Worm (Caenorhabditis elegans) whole organism, mixed stage, embryonic: ENCODE results near the gene H10E21.4.
A peak's percentile ranks its signal among the peaks of the same experiment; 100 is the strongest.

Experiments used
- ceh-43 ChIP-seq: fragments of 200-800 bp; sonication (Bioruptor generic); optimal IDR thresholded peaks from 2 replicates; lab custom pipeline; 2018; ENCODE audit warnings: mild to moderate bottlenecking, missing genetic modification characterization, moderate library complexity, missing compliant biosample characterization
- ces-1 ChIP-seq: fragments of 150-350 bp; optimal IDR thresholded peaks from 2 replicates; lab custom pipeline; 2014; ENCODE audit warnings: missing biosample characterization, missing genetic modification reagents, missing genetic modification characterization
- elt-1 ChIP-seq: sonication (generic microtip); optimal IDR thresholded peaks from 2 replicates; lab custom pipeline; 2017; ENCODE audit warnings: missing genetic modification characterization, mild to moderate bottlenecking, missing compliant biosample characterization, antibody characterized with exemption, moderate library complexity, borderline replicate concordance; ENCODE audit not compliant: insufficient read depth
- elt-3 ChIP-seq: fragments of 150-350 bp; optimal IDR thresholded peaks from 2 replicates; lab custom pipeline; 2014; ENCODE audit warnings: missing biosample characterization, missing genetic modification characterization
- ham-2 ChIP-seq: fragments of 200-800 bp; sonication (Bioruptor generic); optimal IDR thresholded peaks from 2 replicates; lab custom pipeline; 2018; ENCODE audit warnings: mild to moderate bottlenecking, missing genetic modification characterization, missing compliant biosample characterization
- lin-13 ChIP-seq: fragments of 150-350 bp; optimal IDR thresholded peaks from 2 replicates; lab custom pipeline; 2014; ENCODE audit warnings: missing biosample characterization, missing genetic modification characterization
- nhr-237 ChIP-seq: fragments of 150-350 bp; optimal IDR thresholded peaks from 2 replicates; lab custom pipeline; 2014; ENCODE audit warnings: missing biosample characterization, missing genetic modification characterization
- nhr-28 ChIP-seq: fragments of 150-350 bp; optimal IDR thresholded peaks from 2 replicates; lab custom pipeline; 2014; ENCODE audit warnings: missing biosample characterization, missing genetic modification characterization
- nhr-76 ChIP-seq: sonication (generic microtip); optimal IDR thresholded peaks from 2 replicates; lab custom pipeline; 2017; ENCODE audit warnings: missing biosample characterization, missing genetic modification characterization
- ztf-11 ChIP-seq: fragments of 150-350 bp; optimal IDR thresholded peaks from 2 replicates; lab custom pipeline; 2014; ENCODE audit warnings: missing biosample characterization, missing genetic modification characterization

DNA sequence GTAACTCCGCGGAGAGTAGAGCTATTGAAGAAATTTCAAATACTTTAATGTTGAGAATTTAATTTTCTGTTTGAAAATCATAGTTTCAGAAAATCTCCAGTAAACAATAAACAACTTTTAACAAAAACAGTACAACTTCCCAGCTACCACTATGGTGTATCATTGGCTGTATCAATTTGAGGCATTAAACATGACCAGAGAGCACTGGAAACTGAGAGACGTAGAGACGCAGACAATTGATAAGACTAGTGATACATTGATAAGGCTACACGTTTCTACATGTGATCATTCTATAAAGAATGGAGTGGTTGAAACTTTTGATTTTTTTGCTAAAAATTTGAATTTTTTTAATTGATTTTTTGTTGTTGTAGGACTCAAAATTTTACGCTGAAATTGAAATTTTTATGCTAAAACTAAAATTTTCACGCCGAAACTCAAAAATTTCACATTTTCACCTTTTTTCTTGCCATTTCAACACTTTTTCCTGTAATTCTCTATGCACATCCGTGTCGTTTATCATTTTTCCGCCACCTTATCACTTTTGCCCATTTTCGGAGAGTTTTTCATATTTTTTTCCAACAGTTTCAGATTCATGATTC is 4.2 kb downstream of the H10E21.4 start, which contains the start of gene H10E21.1:
- peak; percentile 92 for TF ChIP-seq elt-3 (tag; lab: Kevin White, UChicago)
- TF ChIP-seq lin-13 (tag; lab: Kevin White, UChicago), result no peak
- no peak for TF ChIP-seq ztf-11 (tag; lab: Kevin White, UChicago)
- TF ChIP-seq nhr-76, result no peak
- TF ChIP-seq ces-1 (GFP tag; lab: Kevin White, UChicago), result no peak
- TF ChIP-seq ceh-43 (GFP tag; lab: Kevin White, UChicago), result no peak
- TF ChIP-seq nhr-28 (tag; lab: Kevin White, UChicago), result no peak
- TF ChIP-seq ham-2, result no peak
- TF ChIP-seq elt-1, result no peak
- no peak for TF ChIP-seq nhr-237 (tag; lab: Kevin White, UChicago)
